Worm (Caenorhabditis elegans) whole organism, L4 larva: Measurements from ENCODE around the gene C02B8.1.
A peak's percentile ranks its signal among the peaks of the same experiment; 100 is the strongest.

Experiments used
- F26F4.8 ChIP-seq: fragments of 200-800 bp; sonication (Bioruptor generic); conservative IDR thresholded peaks from 2 replicates; pipeline ENCODE4 v1.3.6; 2022; ENCODE audit warnings: missing genetic modification characterization, missing compliant biosample characterization
- T20F7.1 ChIP-seq: fragments of 200-800 bp; sonication (Bioruptor generic); optimal IDR thresholded peaks from 2 replicates; lab custom pipeline; 2018; ENCODE audit warnings: mild to moderate bottlenecking, missing genetic modification characterization, missing compliant biosample characterization
- T26A8.4 ChIP-seq: fragments of 200-800 bp; sonication (Bioruptor generic); IDR thresholded peaks from 2 replicates; pipeline ENCODE4 v1.3.6; 2022; ENCODE audit warnings: missing genetic modification characterization, missing compliant biosample characterization
- Y48G9A.11 ChIP-seq: fragments of 200-800 bp; sonication (Bioruptor generic); IDR thresholded peaks from 2 replicates; pipeline ENCODE4 v1.3.6; 2022; ENCODE audit warnings: missing genetic modification reagents, missing genetic modification characterization, missing compliant biosample characterization
- ZK337.2 ChIP-seq: fragments of 200-800 bp; sonication (Bioruptor generic); IDR thresholded peaks from 2 replicates; pipeline ENCODE4 v1.3.6; 2022; ENCODE audit warnings: missing genetic modification reagents, missing genetic modification characterization, missing compliant biosample characterization
- aha-1 ChIP-seq: fragments of 150-350 bp; peaks from one replicate; lab custom pipeline; 2014; ENCODE audit warnings: missing biosample characterization, missing genetic modification characterization
- attf-4 ChIP-seq: sonication (generic microtip); optimal IDR thresholded peaks from 3 replicates; lab custom pipeline; 2017; ENCODE audit warnings: missing biosample characterization, missing genetic modification characterization
- ceh-62 ChIP-seq: sonication (generic microtip); optimal IDR thresholded peaks from 2 replicates; lab custom pipeline; 2017; ENCODE audit warnings: missing biosample characterization, missing genetic modification characterization
- ces-1 ChIP-seq: fragments of 150-350 bp; sonication (generic microtip); optimal IDR thresholded peaks from 4 replicates; lab custom pipeline; 2014; ENCODE audit warnings: missing biosample characterization, missing genetic modification reagents, missing genetic modification characterization
- ctbp-1 ChIP-seq: fragments of 200-800 bp; sonication (Bioruptor generic); IDR thresholded peaks from 2 replicates; pipeline ENCODE4 v1.3.6; 2022; ENCODE audit warnings: missing genetic modification reagents, missing genetic modification characterization, missing compliant biosample characterization
- daf-12 ChIP-seq: fragments of 150-350 bp; optimal IDR thresholded peaks from 2 replicates; lab custom pipeline; 2014; ENCODE audit warnings: missing biosample characterization, missing genetic modification reagents, missing genetic modification characterization
- dmd-6 ChIP-seq: fragments of 200-800 bp; sonication (Bioruptor generic); IDR thresholded peaks from 2 replicates; pipeline ENCODE4 v1.3.6; 2022; ENCODE audit warnings: missing genetic modification reagents, missing genetic modification characterization, missing compliant biosample characterization
- dpl-1 ChIP-seq: fragments of 150-350 bp; optimal IDR thresholded peaks from 2 replicates; lab custom pipeline; 2014; ENCODE audit warnings: missing biosample characterization, missing genetic modification reagents, missing genetic modification characterization
- dve-1 ChIP-seq: sonication (generic microtip); optimal IDR thresholded peaks from 2 replicates; lab custom pipeline; 2017; ENCODE audit warnings: antibody characterized with exemption, mild to moderate bottlenecking, missing genetic modification characterization, missing compliant biosample characterization; ENCODE audit not compliant: insufficient read depth
- egl-43 ChIP-seq: fragments of 200-800 bp; sonication (Bioruptor generic); IDR thresholded peaks from 2 replicates; pipeline ENCODE4 v1.3.6; 2022; ENCODE audit warnings: missing genetic modification reagents, missing genetic modification characterization, missing compliant biosample characterization
- fos-1 ChIP-seq: fragments of 150-350 bp; optimal IDR thresholded peaks from 2 replicates; lab custom pipeline; 2014; ENCODE audit warnings: missing biosample characterization, missing genetic modification characterization
- hlh-11 ChIP-seq: fragments of 200-800 bp; sonication (Bioruptor generic); optimal IDR thresholded peaks from 2 replicates; lab custom pipeline; 2018; ENCODE audit warnings: mild to moderate bottlenecking, missing genetic modification characterization, missing compliant biosample characterization
- hlh-30 ChIP-seq: sonication (generic microtip); optimal IDR thresholded peaks from 2 replicates; lab custom pipeline; 2017; ENCODE audit warnings: antibody characterized with exemption, mild to moderate bottlenecking, missing genetic modification characterization, missing compliant biosample characterization; ENCODE audit not compliant: insufficient read depth
- hmg-1.1 ChIP-seq: fragments of 200-800 bp; sonication (Bioruptor generic); IDR thresholded peaks from 2 replicates; pipeline ENCODE4 v1.3.6; 2022; ENCODE audit warnings: missing genetic modification reagents, missing genetic modification characterization, missing compliant biosample characterization
- jun-1 ChIP-seq: fragments of 150-350 bp; optimal IDR thresholded peaks from 2 replicates; lab custom pipeline; 2014; ENCODE audit warnings: missing biosample characterization, missing genetic modification reagents, missing genetic modification characterization
- lin-15B ChIP-seq: fragments of 150-350 bp; sonication (generic microtip); optimal IDR thresholded peaks from 3 replicates; lab custom pipeline; 2014; ENCODE audit warnings: missing biosample characterization, missing genetic modification characterization
- lin-29 ChIP-seq: fragments of 200-800 bp; sonication (Bioruptor generic); IDR thresholded peaks from 2 replicates; pipeline ENCODE4 v1.3.6; 2022; ENCODE audit warnings: missing genetic modification reagents, missing genetic modification characterization, missing compliant biosample characterization
- lin-38 ChIP-seq: fragments of 200-800 bp; sonication (Bioruptor generic); IDR thresholded peaks from 2 replicates; pipeline ENCODE4 v1.3.6; 2022; ENCODE audit warnings: missing genetic modification reagents, missing genetic modification characterization, missing compliant biosample characterization
- lin-39 ChIP-seq: fragments of 150-350 bp; optimal IDR thresholded peaks from 2 replicates; lab custom pipeline; 2014; ENCODE audit warnings: missing biosample characterization, missing genetic modification reagents, missing genetic modification characterization
- lsy-2 ChIP-seq, 2 experiments: fragments of 150-350 bp in 1 of 2; sonication (generic microtip) in 1 of 2; optimal IDR thresholded peaks; 2 replicates each; lab custom pipeline; 2014 to 2017; ENCODE audit warnings: missing biosample characterization in 2 of 2, missing genetic modification characterization in 2 of 2
- madf-9 ChIP-seq: fragments of 200-800 bp; sonication (Bioruptor generic); conservative IDR thresholded peaks from 2 replicates; pipeline ENCODE4 v1.3.6; 2022; ENCODE audit warnings: missing genetic modification reagents, missing genetic modification characterization, missing compliant biosample characterization
- mep-1 ChIP-seq: fragments of 150-350 bp; sonication (generic microtip); optimal IDR thresholded peaks from 3 replicates; lab custom pipeline; 2014; ENCODE audit warnings: missing biosample characterization, missing genetic modification characterization
- mes-2 ChIP-seq: sonication (generic microtip); optimal IDR thresholded peaks from 2 replicates; lab custom pipeline; 2016; ENCODE audit warnings: missing genotype, mild to moderate bottlenecking, missing genetic modification characterization, missing compliant biosample characterization; ENCODE audit not compliant: poor library complexity, severe bottlenecking
- nhr-102 ChIP-seq: sonication (generic microtip); optimal IDR thresholded peaks from 2 replicates; lab custom pipeline; 2016; ENCODE audit warnings: mild to moderate bottlenecking, missing genetic modification characterization, moderate library complexity, missing compliant biosample characterization
- nhr-42 ChIP-seq: fragments of 200-800 bp; sonication (Bioruptor generic); IDR thresholded peaks from 2 replicates; pipeline ENCODE4 v1.3.6; 2022; ENCODE audit warnings: missing genetic modification characterization, missing compliant biosample characterization
- pha-4 ChIP-seq, 2 experiments: fragments of 150-350 bp in 1 of 2; fragments of 200-800 bp in 1 of 2; sonication (Bioruptor generic) in 1 of 2; IDR thresholded peaks in 1 of 2; optimal IDR thresholded peaks in 1 of 2; 2 replicates each; pipeline versions ENCODE4 v1.3.6 to Lab custom; 2014 to 2022; ENCODE audit warnings: missing genetic modification characterization in 2 of 2, missing genetic modification reagents in 2 of 2, missing biosample characterization in 1 of 2, missing compliant biosample characterization in 1 of 2
- rbr-2 ChIP-seq: sonication (generic microtip); optimal IDR thresholded peaks from 2 replicates; lab custom pipeline; 2016; ENCODE audit warnings: missing genotype, missing genetic modification characterization, missing compliant biosample characterization
- snpc-1.2 ChIP-seq: fragments of 200-800 bp; sonication (Bioruptor generic); IDR thresholded peaks from 2 replicates; pipeline ENCODE4 v1.3.6; 2022; ENCODE audit warnings: missing genetic modification reagents, missing genetic modification characterization, missing compliant biosample characterization
- spr-1 ChIP-seq: sonication (generic microtip); optimal IDR thresholded peaks from 2 replicates; lab custom pipeline; 2016; ENCODE audit warnings: mild to moderate bottlenecking, missing genetic modification characterization, missing compliant biosample characterization
- unc-62 ChIP-seq, 3 experiments: fragments of 150-350 bp in 1 of 3; sonication (generic microtip); optimal IDR thresholded peaks in 2 of 3; peaks in 1 of 3; 1 replicate in 1 of 3; 2 replicates in 2 of 3; lab custom pipeline; 2014 to 2017; ENCODE audit warnings: missing biosample characterization in 3 of 3, missing genetic modification characterization in 3 of 3, missing genetic modification reagents in 3 of 3, missing genotype in 1 of 3
- zag-1 ChIP-seq: fragments of 150-350 bp; optimal IDR thresholded peaks from 2 replicates; lab custom pipeline; 2014; ENCODE audit warnings: missing biosample characterization, missing genetic modification characterization
- zfp-3 ChIP-seq: fragments of 200-800 bp; sonication (Bioruptor generic); conservative IDR thresholded peaks from 2 replicates; pipeline ENCODE4 v1.3.6; 2022; ENCODE audit warnings: missing genetic modification reagents, missing genetic modification characterization, missing compliant biosample characterization
- zip-2 ChIP-seq: fragments of 150-350 bp; optimal IDR thresholded peaks from 2 replicates; lab custom pipeline; 2014; ENCODE audit warnings: missing biosample characterization, missing genetic modification characterization
- ztf-7 ChIP-seq: fragments of 150-350 bp; optimal IDR thresholded peaks from 2 replicates; lab custom pipeline; 2014; ENCODE audit warnings: missing biosample characterization, missing genetic modification characterization

Gene C02B8.1

ce11 chrX:8156502-8156901 is 9.0 kb downstream of the C02B8.1 start (continued):
- TF ChIP-seq zfp-3 (GFP tag; lab: Robert Waterston, UW) (0 out of 2 replicates have a peak, but pooled peaks have one; percentile 41), mep-1 (tag; lab: Kevin White, UChicago) (peak; percentile 64), T26A8.4 (peak; percentile 22; the same call in 1 of the 2 replicates), ztf-7 (tag; lab: Kevin White, UChicago) (peak; percentile 9), ZK337.2 (GFP tag; lab: Robert Waterston, UW) (peak; percentile 68; the same call in 1 of the 2 replicates), Y48G9A.11 (GFP tag; lab: Robert Waterston, UW) (peak; percentile 50; the same call in 1 of the 2 replicates), lin-15B (tag; lab: Kevin White, UChicago) (no peak), dve-1 (peak; percentile 65), dpl-1 (no peak), snpc-1.2 (GFP tag; lab: Robert Waterston, UW) (peak; percentile 73), dmd-6 (GFP tag; lab: Robert Waterston, UW) (peak; percentile 65), lin-29 (GFP tag; lab: Robert Waterston, UW) (0 out of 2 replicates have a peak, but pooled peaks have one; percentile 17)

ce11 chrX:8157132-8157531 is 9.6 kb downstream of the C02B8.1 start:
- TF ChIP-seq T20F7.1: no peak
- TF ChIP-seq zag-1: no peak
- no peak for TF ChIP-seq T26A8.4
- no peak for TF ChIP-seq ces-1
- no peak for TF ChIP-seq ceh-62 (tag; lab: Kevin White, UChicago)
- no peak for TF ChIP-seq fos-1 (tag; lab: Kevin White, UChicago)
- no peak for TF ChIP-seq egl-43
- peak; percentile 38 for TF ChIP-seq hlh-30 (tag; lab: Kevin White, UChicago)
- peak; percentile 83 for TF ChIP-seq dve-1
- TF ChIP-seq pha-4 (GFP tag; IDR thresholded peaks at IDR 0.05; lab: Robert Waterston, UW): no peak
- no peak for TF ChIP-seq pha-4 (tag; optimal IDR thresholded peaks at IDR 0.05; lab: Kevin White, UChicago)
- TF ChIP-seq attf-4: no peak
- no peak for TF ChIP-seq daf-12 (tag; lab: Kevin White, UChicago)
- no peak for TF ChIP-seq F26F4.8
- TF ChIP-seq spr-1 (tag; lab: Kevin White, UChicago): no peak
- no peak for TF ChIP-seq lin-38 (GFP tag; lab: Robert Waterston, UW)
- peak; percentile 27; the same call in 1 of the 2 replicates for TF ChIP-seq dmd-6 (GFP tag; lab: Robert Waterston, UW)
- no peak for TF ChIP-seq ctbp-1 (GFP tag; lab: Robert Waterston, UW)
- TF ChIP-seq madf-9 (GFP tag; lab: Robert Waterston, UW): 0 out of 2 replicates have a peak, but pooled peaks have one; percentile 21
- TF ChIP-seq hlh-11 (tag; lab: Kevin White, UChicago): peak; percentile 55
- TF ChIP-seq unc-62 (GFP tag; optimal IDR thresholded peaks at IDR 0.05 in 1 of 2; lab: Kevin White, UChicago): peak in 1 of 2 experiments; percentile 51
- TF ChIP-seq unc-62 (tag; optimal IDR thresholded peaks at IDR 0.05; lab: Kevin White, UChicago): no peak
- no peak for TF ChIP-seq nhr-42 (GFP tag; lab: Robert Waterston, UW)
- peak; percentile 20 to 57 for TF ChIP-seq lsy-2 (tag; optimal IDR thresholded peaks at IDR 0.05; lab: Kevin White, UChicago)
- TF ChIP-seq zip-2 (tag; lab: Kevin White, UChicago): no peak
- TF ChIP-seq rbr-2 (tag; lab: Kevin White, UChicago): peak; percentile 53
- TF ChIP-seq ztf-7 (tag; lab: Kevin White, UChicago): no peak
- TF ChIP-seq aha-1 (tag; lab: Kevin White, UChicago): peak; percentile 94
- TF ChIP-seq hmg-1.1: peak; percentile 13; the same call in 1 of the 2 replicates
- TF ChIP-seq mep-1 (tag; lab: Kevin White, UChicago): peak; percentile 74
- TF ChIP-seq dpl-1: no peak
- TF ChIP-seq lin-39: no peak
- no peak for TF ChIP-seq jun-1 (tag; lab: Kevin White, UChicago)
- peak; percentile 24 for TF ChIP-seq nhr-102 (tag; lab: Kevin White, UChicago)
- peak; percentile 61 for TF ChIP-seq mes-2 (tag; lab: Kevin White, UChicago)
